Worm (Caenorhabditis elegans) whole organism, early embryonic: ENCODE data around the gene clec-255.

Experiments
- B0310.2 ChIP-seq: sonication (generic microtip); optimal IDR thresholded peaks from 2 replicates; lab custom pipeline; 2016; ENCODE audit warnings: mild to moderate bottlenecking, missing genetic modification characterization, missing compliant biosample characterization
- F13C5.2 ChIP-seq: sonication (generic microtip); optimal IDR thresholded peaks from 2 replicates; lab custom pipeline; 2017; ENCODE audit warnings: mild to moderate bottlenecking, missing genetic modification characterization, inconsistent platforms, missing compliant biosample characterization
- aly-1 ChIP-seq: sonication (generic microtip); optimal IDR thresholded peaks from 2 replicates; lab custom pipeline; 2016; ENCODE audit warnings: missing genetic modification characterization, missing compliant biosample characterization
- ama-1 ChIP-seq: fragments of 150-350 bp; optimal IDR thresholded peaks from 2 replicates; lab custom pipeline; 2014
- ceh-13 ChIP-seq: fragments of 200-800 bp; sonication (Bioruptor generic); optimal IDR thresholded peaks from 2 replicates; lab custom pipeline; 2018; ENCODE audit warnings: mild to moderate bottlenecking, missing genetic modification characterization, missing compliant biosample characterization
- ceh-36 ChIP-seq: sonication (generic microtip); optimal IDR thresholded peaks from 2 replicates; lab custom pipeline; 2016; ENCODE audit warnings: missing genetic modification characterization, inconsistent platforms, missing compliant biosample characterization
- ets-7 ChIP-seq: sonication (generic microtip); optimal IDR thresholded peaks from 2 replicates; lab custom pipeline; 2016; ENCODE audit warnings: missing genotype, missing genetic modification characterization, missing compliant biosample characterization
- flt-1 ChIP-seq: fragments of 200-800 bp; sonication (Bioruptor generic); IDR thresholded peaks from 2 replicates; pipeline ENCODE4 v1.3.6; 2022; ENCODE audit warnings: missing genetic modification characterization, missing compliant biosample characterization
- hmbx-1 ChIP-seq: sonication (generic microtip); optimal IDR thresholded peaks from 2 replicates; lab custom pipeline; 2016; ENCODE audit warnings: mild to moderate bottlenecking, missing genetic modification characterization, missing compliant biosample characterization
- hmg-4 ChIP-seq: fragments of 200-800 bp; sonication (Bioruptor generic); optimal IDR thresholded peaks from 2 replicates; lab custom pipeline; 2018; ENCODE audit warnings: mild to moderate bottlenecking, missing genetic modification characterization, missing compliant biosample characterization
- hnd-1 ChIP-seq: sonication (generic microtip); optimal IDR thresholded peaks from 2 replicates; lab custom pipeline; 2016; ENCODE audit warnings: missing genetic modification characterization, missing compliant biosample characterization
- pes-1 ChIP-seq: fragments of 200-800 bp; sonication (Bioruptor generic); IDR thresholded peaks from 2 replicates; pipeline ENCODE4 v1.3.6; 2022; ENCODE audit warnings: missing genetic modification reagents, missing genetic modification characterization, missing compliant biosample characterization
- scrt-1 ChIP-seq: fragments of 200-800 bp; sonication (Bioruptor generic); IDR thresholded peaks from 2 replicates; pipeline ENCODE4 v1.3.6; 2022; ENCODE audit warnings: missing genetic modification characterization, missing compliant biosample characterization
- sea-1 ChIP-seq: fragments of 200-800 bp; sonication (Bioruptor generic); conservative IDR thresholded peaks from 2 replicates; pipeline ENCODE4 v1.3.6; 2022; ENCODE audit warnings: missing genetic modification characterization, missing compliant biosample characterization
- tbx-11 ChIP-seq: fragments of 200-800 bp; sonication (Bioruptor generic); IDR thresholded peaks from 2 replicates; pipeline ENCODE4 v1.3.6; 2022; ENCODE audit warnings: missing genetic modification characterization, missing compliant biosample characterization
- tbx-37 ChIP-seq: fragments of 200-800 bp; sonication (Bioruptor generic); conservative IDR thresholded peaks from 2 replicates; pipeline ENCODE4 v1.3.6; 2022; ENCODE audit warnings: missing genetic modification reagents, missing genetic modification characterization, missing compliant biosample characterization
- tra-4 ChIP-seq: sonication (generic microtip); optimal IDR thresholded peaks from 2 replicates; lab custom pipeline; 2017; ENCODE audit warnings: missing genetic modification characterization, missing compliant biosample characterization

Gene clec-255

ce11 chrV:18734381-18734780, 36.1 kb downstream of the clec-255 start, which contains the start of gene scl-20:
TSS of gene scl-20 (minus strand) at chrV:18734481.
- TF ChIP-seq B0310.2 (tag; lab: Kevin White, UChicago) (no peak), ceh-36 (tag; lab: Kevin White, UChicago) (no peak), pes-1 (GFP tag; lab: Robert Waterston, UW) (no peak), F13C5.2 (tag; lab: Kevin White, UChicago) (no peak), sea-1 (GFP tag; lab: Robert Waterston, UW) (no peak), ceh-13 (no peak), hmbx-1 (tag; lab: Kevin White, UChicago) (no peak), hmg-4 (GFP tag; lab: Kevin White, UChicago) (no peak), scrt-1 (GFP tag; lab: Robert Waterston, UW) (no peak), aly-1 (tag; lab: Kevin White, UChicago) (no peak), flt-1 (no peak), ets-7 (tag; lab: Kevin White, UChicago) (no peak)

- TF ChIP-seq tra-4 (tag; lab: Kevin White, UChicago) (no peak), ceh-36 (tag; lab: Kevin White, UChicago) (peak; percentile 88)
These were observed 36.6 kb downstream of the clec-255 start for ce11 chrV:18733942-18734341.

ce11 chrV:18731579-18732041, 38.9 kb downstream of the clec-255 start, which contains the start of the genes asp-18 and scl-19:
TSS of gene asp-18 (minus strand) at chrV:18731679.
TSS of gene scl-19 (plus strand) at chrV:18731991.
- TF ChIP-seq sea-1 (GFP tag; lab: Robert Waterston, UW) (no peak), hnd-1 (tag; lab: Kevin White, UChicago) (no peak), ceh-36 (tag; lab: Kevin White, UChicago) (no peak), hmg-4 (GFP tag; lab: Kevin White, UChicago) (no peak), tra-4 (tag; lab: Kevin White, UChicago) (no peak), hmbx-1 (tag; lab: Kevin White, UChicago) (no peak), ets-7 (tag; lab: Kevin White, UChicago) (no peak), F13C5.2 (tag; lab: Kevin White, UChicago) (no peak), flt-1 (no peak), ama-1 (lab: Kevin White, UChicago) (no peak), tbx-37 (no peak), pes-1 (GFP tag; lab: Robert Waterston, UW) (no peak), ceh-13 (no peak)

ce11 chrV:18729324-18729924, 41.1 kb downstream of the clec-255 start, which contains the start of gene asp-19:
TSS of gene asp-19 (minus strand) at chrV:18729374.
- TF ChIP-seq ets-7 (tag; lab: Kevin White, UChicago), result no peak
- TF ChIP-seq hnd-1 (tag; lab: Kevin White, UChicago), result no peak
- no peak for TF ChIP-seq flt-1
- no peak for TF ChIP-seq sea-1 (GFP tag; lab: Robert Waterston, UW)
- no peak for TF ChIP-seq ceh-13
- TF ChIP-seq ama-1 (lab: Kevin White, UChicago), result no peak

ce11 chrV:18725858-18726257, 44.7 kb downstream of the clec-255 start:
- TF ChIP-seq hmbx-1 (tag; lab: Kevin White, UChicago), result no peak
- no peak for TF ChIP-seq B0310.2 (tag; lab: Kevin White, UChicago)
- TF ChIP-seq tbx-37, result no peak
- TF ChIP-seq scrt-1 (GFP tag; lab: Robert Waterston, UW), result no peak
- TF ChIP-seq hmg-4 (GFP tag; lab: Kevin White, UChicago), result no peak
- TF ChIP-seq ceh-36 (tag; lab: Kevin White, UChicago), result no peak
- no peak for TF ChIP-seq ets-7 (tag; lab: Kevin White, UChicago)
- TF ChIP-seq pes-1 (GFP tag; lab: Robert Waterston, UW), result no peak
- TF ChIP-seq hnd-1 (tag; lab: Kevin White, UChicago), result no peak
- no peak for TF ChIP-seq tbx-11
- TF ChIP-seq ama-1 (lab: Kevin White, UChicago), result no peak
- TF ChIP-seq aly-1 (tag; lab: Kevin White, UChicago), result no peak
- no peak for TF ChIP-seq tra-4 (tag; lab: Kevin White, UChicago)
- no peak for TF ChIP-seq F13C5.2 (tag; lab: Kevin White, UChicago)
- no peak for TF ChIP-seq ceh-13
- no peak for TF ChIP-seq sea-1 (GFP tag; lab: Robert Waterston, UW)
- TF ChIP-seq flt-1, result no peak

- TF ChIP-seq tbx-11 (peak; percentile 41; the same call in 1 of the 2 replicates), sea-1 (GFP tag; lab: Robert Waterston, UW) (0 out of 2 replicates have a peak, but pooled peaks have one; percentile 46)
These were observed 45.7 kb downstream of the clec-255 start for ce11 chrV:18724810-18725209.

ce11 chrV:18724076-18724475, 46.4 kb downstream of the clec-255 start:
- TF ChIP-seq hmg-4 (GFP tag; lab: Kevin White, UChicago), result no peak
- no peak for TF ChIP-seq tbx-11
- no peak for TF ChIP-seq tra-4 (tag; lab: Kevin White, UChicago)
- TF ChIP-seq sea-1 (GFP tag; lab: Robert Waterston, UW), result no peak
- no peak for TF ChIP-seq ets-7 (tag; lab: Kevin White, UChicago)
- no peak for TF ChIP-seq pes-1 (GFP tag; lab: Robert Waterston, UW)
- no peak for TF ChIP-seq flt-1
- TF ChIP-seq hnd-1 (tag; lab: Kevin White, UChicago), result no peak
- TF ChIP-seq scrt-1 (GFP tag; lab: Robert Waterston, UW), result no peak
- no peak for TF ChIP-seq B0310.2 (tag; lab: Kevin White, UChicago)
- no peak for TF ChIP-seq hmbx-1 (tag; lab: Kevin White, UChicago)
- no peak for TF ChIP-seq aly-1 (tag; lab: Kevin White, UChicago)
